Worm (Caenorhabditis elegans) whole organism, L3 larva: Measurements from ENCODE around the gene twk-33.

Experiments
- R02D3.7 ChIP-seq: fragments of 150-350 bp; optimal IDR thresholded peaks from 2 replicates; lab custom pipeline; 2014; ENCODE audit warnings: missing biosample characterization, missing genetic modification characterization
- ZK546.5 ChIP-seq: sonication (generic microtip); optimal IDR thresholded peaks from 2 replicates; lab custom pipeline; 2017; ENCODE audit warnings: missing biosample characterization, missing genetic modification characterization
- aly-2 ChIP-seq: fragments of 150-350 bp; optimal IDR thresholded peaks from 2 replicates; lab custom pipeline; 2014; ENCODE audit warnings: missing biosample characterization, missing genetic modification characterization
- ama-1 ChIP-seq: fragments of 150-350 bp; optimal IDR thresholded peaks from 2 replicates; lab custom pipeline; 2018
- ceh-28 ChIP-seq: fragments of 150-350 bp; optimal IDR thresholded peaks from 2 replicates; lab custom pipeline; 2014; ENCODE audit warnings: missing biosample characterization, missing genetic modification reagents, missing genetic modification characterization
- ceh-82 ChIP-seq: fragments of 150-350 bp; optimal IDR thresholded peaks from 2 replicates; lab custom pipeline; 2014; ENCODE audit warnings: missing biosample characterization, missing genetic modification characterization
- ceh-9 ChIP-seq: sonication (generic microtip); optimal IDR thresholded peaks from 2 replicates; lab custom pipeline; 2018; ENCODE audit warnings: missing biosample characterization, missing genetic modification characterization
- daf-12 ChIP-seq: fragments of 150-350 bp; optimal IDR thresholded peaks from 2 replicates; lab custom pipeline; 2014; ENCODE audit warnings: missing biosample characterization, missing genetic modification reagents, missing genetic modification characterization
- egl-27 ChIP-seq: sonication (generic microtip); optimal IDR thresholded peaks from 4 replicates; lab custom pipeline; 2017; ENCODE audit warnings: missing biosample characterization, missing genetic modification reagents, missing genetic modification characterization
- egl-5 ChIP-seq: fragments of 150-350 bp; optimal IDR thresholded peaks from 2 replicates; lab custom pipeline; 2017; ENCODE audit warnings: missing biosample characterization, missing genetic modification reagents, missing genetic modification characterization, inconsistent platforms
- elt-2 ChIP-seq: sonication (generic microtip); optimal IDR thresholded peaks from 2 replicates; lab custom pipeline; 2016; ENCODE audit warnings: missing genetic modification reagents, mild to moderate bottlenecking, missing genetic modification characterization, missing compliant biosample characterization
- elt-3 ChIP-seq, 3 experiments: fragments of 150-350 bp in 1 of 3; sonication (generic microtip) in 2 of 3; optimal IDR thresholded peaks; 2 replicates in 2 of 3; 4 replicates in 1 of 3; lab custom pipeline; 2014 to 2017; ENCODE audit warnings: missing biosample characterization in 3 of 3, missing genetic modification characterization in 3 of 3
- eor-1 ChIP-seq, 2 experiments: fragments of 150-350 bp; optimal IDR thresholded peaks; 2 replicates each; lab custom pipeline; 2014 to 2018; ENCODE audit warnings: missing biosample characterization in 2 of 2, missing genetic modification characterization in 2 of 2
- fkh-10 ChIP-seq: sonication (generic microtip); optimal IDR thresholded peaks from 2 replicates; lab custom pipeline; 2017; ENCODE audit warnings: missing biosample characterization, missing genetic modification reagents, missing genetic modification characterization
- fkh-2 ChIP-seq: fragments of 150-350 bp; optimal IDR thresholded peaks from 2 replicates; lab custom pipeline; 2014; ENCODE audit warnings: missing biosample characterization, missing genetic modification reagents, missing genetic modification characterization
- hmg-11 ChIP-seq: sonication (generic microtip); optimal IDR thresholded peaks from 2 replicates; lab custom pipeline; 2016; ENCODE audit warnings: missing genetic modification characterization, missing compliant biosample characterization
- jun-1 ChIP-seq: fragments of 150-350 bp; optimal IDR thresholded peaks from 2 replicates; lab custom pipeline; 2014; ENCODE audit warnings: missing biosample characterization, missing genetic modification reagents, missing genetic modification characterization
- lin-15B ChIP-seq: fragments of 150-350 bp; optimal IDR thresholded peaks from 2 replicates; lab custom pipeline; 2014; ENCODE audit warnings: missing biosample characterization, missing genetic modification characterization
- lin-39 ChIP-seq: fragments of 150-350 bp; optimal IDR thresholded peaks from 2 replicates; lab custom pipeline; 2018; ENCODE audit warnings: missing biosample characterization, missing genetic modification reagents, missing genetic modification characterization
- lsy-12 ChIP-seq: sonication (generic microtip); optimal IDR thresholded peaks from 2 replicates; lab custom pipeline; 2016; ENCODE audit warnings: mild to moderate bottlenecking, missing genetic modification characterization, missing compliant biosample characterization
- mdl-1 ChIP-seq: fragments of 150-350 bp; optimal IDR thresholded peaks from 2 replicates; lab custom pipeline; 2014; ENCODE audit warnings: missing biosample characterization, missing genetic modification characterization
- nfya-1 ChIP-seq: sonication (generic microtip); optimal IDR thresholded peaks from 2 replicates; lab custom pipeline; 2017; ENCODE audit warnings: missing genetic modification characterization, mild to moderate bottlenecking, missing compliant biosample characterization, antibody characterized with exemption, moderate library complexity; ENCODE audit not compliant: insufficient read depth
- nhr-12 ChIP-seq: fragments of 150-350 bp; optimal IDR thresholded peaks from 2 replicates; lab custom pipeline; 2014; ENCODE audit warnings: missing biosample characterization, missing genetic modification characterization
- nhr-237 ChIP-seq: fragments of 150-350 bp; optimal IDR thresholded peaks from 2 replicates; lab custom pipeline; 2014; ENCODE audit warnings: missing biosample characterization, missing genetic modification characterization
- nhr-25 ChIP-seq: sonication (generic microtip); optimal IDR thresholded peaks from 2 replicates; lab custom pipeline; 2017; ENCODE audit warnings: missing biosample characterization, missing genetic modification characterization
- nhr-43 ChIP-seq: sonication (generic microtip); optimal IDR thresholded peaks from 2 replicates; lab custom pipeline; 2016; ENCODE audit warnings: mild to moderate bottlenecking, missing genetic modification characterization, missing compliant biosample characterization; ENCODE audit not compliant: poor library complexity, severe bottlenecking
- nhr-67 ChIP-seq: fragments of 150-350 bp; optimal IDR thresholded peaks from 2 replicates; lab custom pipeline; 2014; ENCODE audit warnings: missing biosample characterization, missing genetic modification characterization
- pha-4 ChIP-seq: fragments of 150-350 bp; optimal IDR thresholded peaks from 2 replicates; lab custom pipeline; 2014; ENCODE audit warnings: missing biosample characterization, missing genetic modification reagents, missing genetic modification characterization
- pqm-1 ChIP-seq: fragments of 150-350 bp; optimal IDR thresholded peaks from 2 replicates; lab custom pipeline; 2017; ENCODE audit warnings: missing biosample characterization, missing genetic modification characterization, inconsistent platforms
- sea-2 ChIP-seq: fragments of 150-350 bp; sonication (generic microtip); optimal IDR thresholded peaks from 4 replicates; lab custom pipeline; 2014; ENCODE audit warnings: missing biosample characterization, missing genetic modification reagents, missing genetic modification characterization
- snpc-4 ChIP-seq: fragments of 150-350 bp; optimal IDR thresholded peaks from 2 replicates; lab custom pipeline; 2014; ENCODE audit warnings: missing biosample characterization, missing genetic modification characterization
- tbx-2 ChIP-seq: sonication (generic microtip); optimal IDR thresholded peaks from 2 replicates; lab custom pipeline; 2016; ENCODE audit warnings: mild to moderate bottlenecking, missing genetic modification characterization, missing compliant biosample characterization
- unc-39 ChIP-seq: sonication (generic microtip); optimal IDR thresholded peaks from 4 replicates; lab custom pipeline; 2017; ENCODE audit warnings: missing biosample characterization, missing genetic modification characterization
- unc-62 ChIP-seq: fragments of 150-350 bp; sonication (generic microtip); optimal IDR thresholded peaks from 4 replicates; lab custom pipeline; 2014; ENCODE audit warnings: missing biosample characterization, missing genetic modification reagents, missing genetic modification characterization
- zag-1 ChIP-seq: fragments of 150-350 bp; optimal IDR thresholded peaks from 2 replicates; lab custom pipeline; 2014; ENCODE audit warnings: missing biosample characterization, missing genetic modification characterization
- ztf-11 ChIP-seq: fragments of 150-350 bp; optimal IDR thresholded peaks from 2 replicates; lab custom pipeline; 2014; ENCODE audit warnings: missing biosample characterization, missing genetic modification characterization
- ztf-4 ChIP-seq: fragments of 150-350 bp; optimal IDR thresholded peaks from 2 replicates; lab custom pipeline; 2014; ENCODE audit warnings: missing biosample characterization, missing genetic modification characterization

twk-33 gene

DNA sequence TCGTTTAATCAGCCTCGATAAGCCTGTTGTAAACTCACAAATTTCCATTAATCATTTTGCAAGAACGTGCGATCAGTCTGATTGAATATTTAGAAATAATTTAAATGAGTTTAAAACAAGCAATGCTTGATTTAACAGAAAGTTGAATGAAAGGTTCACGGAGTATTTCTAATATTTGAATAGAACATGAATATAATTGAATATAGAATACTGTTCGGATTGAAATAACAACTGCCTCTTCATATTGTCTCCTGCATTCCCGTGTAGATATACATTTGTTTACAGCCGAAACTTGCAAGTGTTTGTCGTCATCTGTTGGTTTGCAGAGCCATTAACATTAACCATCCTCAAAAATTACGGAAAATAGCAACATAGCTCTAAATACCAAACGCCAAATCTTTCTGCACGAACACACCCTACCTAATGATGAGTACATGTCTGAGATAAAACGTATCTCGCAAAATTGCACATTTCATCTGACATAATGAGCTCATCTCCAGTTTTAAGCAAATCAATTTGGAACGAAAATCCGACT is 13.4 kb downstream of the twk-33 start, which contains the start of the genes Y26G10.5 and srh-32:
Gene Y26G10.5 (minus strand): TSS at position 101 of the 535 bp plus-strand sequence.
Gene srh-32 (plus strand): TSS at position 485 of the 535 bp plus-strand sequence.
- TF ChIP-seq eor-1 (tag; optimal IDR thresholded peaks at IDR 0.05; lab: Kevin White, UChicago), result no peak
- no peak for TF ChIP-seq lin-39 (tag; lab: Kevin White, UChicago)
- no peak for TF ChIP-seq elt-3 (tag; optimal IDR thresholded peaks at IDR 0.05; lab: Kevin White, UChicago)
- TF ChIP-seq lin-15B (tag; lab: Kevin White, UChicago), result no peak
- TF ChIP-seq ceh-9 (tag; lab: Kevin White, UChicago), result no peak
- no peak for TF ChIP-seq tbx-2
- no peak for TF ChIP-seq nhr-67 (tag; lab: Kevin White, UChicago)
- TF ChIP-seq ama-1 (lab: Kevin White, UChicago), result no peak
- no peak for TF ChIP-seq ztf-4 (tag; lab: Kevin White, UChicago)
- TF ChIP-seq hmg-11 (tag; lab: Kevin White, UChicago), result no peak
- TF ChIP-seq lsy-12, result no peak
- TF ChIP-seq unc-62, result no peak
- TF ChIP-seq ceh-28 (tag; lab: Kevin White, UChicago), result no peak
- TF ChIP-seq unc-39 (tag; lab: Kevin White, UChicago), result no peak
- TF ChIP-seq R02D3.7 (tag; lab: Kevin White, UChicago), result no peak
- TF ChIP-seq nhr-25, result no peak

DNA sequence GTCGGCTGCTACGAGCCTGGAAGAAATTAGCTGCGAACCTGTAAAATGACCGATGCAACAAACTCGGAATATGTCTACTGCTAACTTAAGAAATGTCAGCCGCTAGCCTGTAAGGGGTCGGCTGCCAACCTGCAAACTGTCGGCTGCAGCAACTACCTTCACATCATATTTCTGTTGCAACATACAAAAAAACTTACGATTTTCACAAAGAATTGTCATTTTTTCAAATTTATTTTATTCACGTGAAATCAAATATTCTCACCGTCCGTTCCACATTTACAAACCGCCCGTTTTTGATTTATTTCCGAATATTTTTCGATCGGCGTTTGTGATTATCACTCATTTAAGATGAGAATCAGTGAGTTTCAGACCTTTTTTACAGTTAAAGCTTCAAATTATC is 14.5 kb downstream of the twk-33 start, which contains the start of gene Y26G10.6:
Gene Y26G10.6 (plus strand): TSS at position 301 of the 400 bp plus-strand sequence.
- TF ChIP-seq pqm-1 (tag; lab: Kevin White, UChicago) (no peak), daf-12 (tag; lab: Kevin White, UChicago) (no peak), nhr-237 (tag; lab: Kevin White, UChicago) (no peak), snpc-4 (tag; lab: Kevin White, UChicago) (no peak), ceh-82 (tag; lab: Kevin White, UChicago) (no peak), jun-1 (tag; lab: Kevin White, UChicago) (no peak), tbx-2 (no peak), fkh-2 (tag; lab: Kevin White, UChicago) (no peak), nhr-43 (tag; lab: Kevin White, UChicago) (no peak), nhr-12 (no peak)

DNA sequence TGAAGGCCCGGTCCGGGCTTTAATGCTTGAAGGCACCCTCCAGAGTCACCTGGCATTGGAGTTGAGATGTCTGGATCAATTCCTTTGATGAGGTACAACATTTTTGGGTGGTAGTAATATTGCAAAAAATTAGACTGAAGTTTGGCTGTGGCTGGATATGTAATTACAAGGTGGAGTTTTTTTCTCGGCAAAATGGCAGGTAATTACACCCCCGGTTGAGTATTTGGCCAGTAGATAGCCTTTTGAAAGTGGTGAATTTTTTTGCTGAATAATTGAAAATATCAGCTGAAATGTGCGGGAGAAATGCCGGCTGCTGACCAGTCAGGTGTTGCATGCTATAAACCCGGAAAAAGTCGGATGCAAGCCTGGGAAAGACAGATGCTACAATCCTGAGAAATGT is 15.1 kb downstream of the twk-33 start, which contains the start of gene Y26G10.4:
Gene Y26G10.4 (minus strand): TSS at position 101 of the 400 bp plus-strand sequence.
- TF ChIP-seq elt-2 (tag; lab: Kevin White, UChicago) (no peak), nhr-43 (tag; lab: Kevin White, UChicago) (no peak), ceh-28 (tag; lab: Kevin White, UChicago) (no peak), snpc-4 (tag; lab: Kevin White, UChicago) (no peak), ztf-11 (tag; lab: Kevin White, UChicago) (no peak), hmg-11 (tag; lab: Kevin White, UChicago) (no peak), egl-5 (tag; lab: Kevin White, UChicago) (no peak), ztf-4 (tag; lab: Kevin White, UChicago) (no peak), sea-2 (GFP tag; lab: Kevin White, UChicago) (no peak)
- TF ChIP-seq, all 47 proteins: peak for 0

DNA sequence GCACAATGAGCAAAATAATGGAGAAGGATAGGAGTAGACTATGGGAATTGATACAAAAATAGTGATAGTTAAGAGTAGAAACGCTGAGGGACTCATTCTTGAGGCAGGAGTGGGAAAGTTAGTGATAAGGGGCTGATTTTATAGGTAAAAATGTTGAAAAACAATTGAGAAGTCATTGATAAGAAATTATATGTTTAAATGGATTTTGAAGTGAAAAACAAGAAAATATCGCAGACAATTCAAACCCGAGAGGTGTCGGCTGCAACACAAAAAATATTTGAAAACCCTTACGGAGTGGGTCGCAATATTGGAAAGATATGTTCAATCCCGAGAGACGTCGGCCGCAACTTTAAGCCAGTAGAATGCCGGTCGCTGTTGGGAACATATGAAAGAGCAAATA is 17.4 kb downstream of the twk-33 start, which contains the start of gene spp-29:
Gene spp-29 (minus strand): TSS at position 101 of the 400 bp plus-strand sequence.
- TF ChIP-seq aly-2 (no peak), lsy-12 (no peak), nfya-1 (tag; lab: Kevin White, UChicago) (no peak), ZK546.5 (tag; lab: Kevin White, UChicago) (no peak), ama-1 (lab: Kevin White, UChicago) (no peak)

DNA sequence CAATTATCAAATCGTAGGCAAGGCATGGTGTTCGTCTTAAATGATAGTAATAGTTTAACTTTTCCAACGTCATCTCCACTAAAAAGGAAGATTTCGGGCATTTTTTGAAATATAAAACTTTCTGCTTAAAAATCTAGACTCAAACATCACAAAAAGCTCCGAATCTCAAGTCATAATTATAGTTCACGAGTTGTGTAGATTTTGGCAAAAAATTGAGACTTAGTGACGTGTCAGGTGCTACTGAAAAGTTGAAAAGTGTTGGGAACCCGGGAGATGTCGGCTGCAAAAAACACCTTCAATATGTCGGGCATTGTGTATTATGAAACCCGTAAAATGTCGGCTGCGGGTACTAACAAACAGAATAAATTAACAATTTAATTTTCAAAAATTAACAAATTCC is 18.4 kb downstream of the twk-33 start, which contains the start of gene Y26G10.1:
Gene Y26G10.1 (minus strand): TSS at position 101 of the 400 bp plus-strand sequence.
- TF ChIP-seq fkh-10 (GFP tag; lab: Kevin White, UChicago) (no peak), mdl-1 (tag; lab: Kevin White, UChicago) (no peak), zag-1 (no peak), R02D3.7 (tag; lab: Kevin White, UChicago) (no peak), nhr-237 (tag; lab: Kevin White, UChicago) (no peak), elt-2 (tag; lab: Kevin White, UChicago) (no peak), pha-4 (no peak), nfya-1 (tag; lab: Kevin White, UChicago) (no peak), nhr-25 (no peak), ztf-4 (tag; lab: Kevin White, UChicago) (no peak), egl-27 (tag; lab: Kevin White, UChicago) (no peak), hmg-11 (tag; lab: Kevin White, UChicago) (no peak), elt-3 (tag; optimal IDR thresholded peaks at IDR 0.05; lab: Kevin White, UChicago) (no peak), ceh-82 (tag; lab: Kevin White, UChicago) (no peak), aly-2 (no peak), nhr-12 (no peak)
